Fruit fly (Drosophila melanogaster) whole organism, embryonic: Measurements from ENCODE around the gene CG13896.
A peak's percentile ranks its signal among the peaks of the same experiment; 100 is the strongest.

Source experiments
- Atf-2 ChIP-seq: fragments of 200-800 bp; sonication (Bioruptor generic); optimal IDR thresholded peaks from 2 replicates; lab custom pipeline; 2016; ENCODE audit warnings: missing biosample characterization, missing genetic modification characterization
- CG12769 ChIP-seq: fragments of 200-800 bp; sonication (Bioruptor generic); optimal IDR thresholded peaks from 2 replicates; lab custom pipeline; 2019; ENCODE audit warnings: missing biosample characterization, mild to moderate bottlenecking, missing genetic modification characterization, moderate library complexity
- CG13894 ChIP-seq: fragments of 200-800 bp; sonication (Bioruptor generic); optimal IDR thresholded peaks from 3 replicates; lab custom pipeline; 2018; ENCODE audit warnings: missing biosample characterization, mild to moderate bottlenecking, missing genetic modification characterization, moderate library complexity
- CG1603 ChIP-seq: fragments of 200-800 bp; sonication (Bioruptor generic); optimal IDR thresholded peaks from 2 replicates; lab custom pipeline; 2019; ENCODE audit warnings: missing biosample characterization, mild to moderate bottlenecking, missing genetic modification characterization, moderate library complexity
- CG1647 ChIP-seq: fragments of 200-800 bp; sonication (Bioruptor generic); optimal IDR thresholded peaks from 3 replicates; lab custom pipeline; 2016; ENCODE audit warnings: missing biosample characterization, missing genetic modification characterization
- CG18262 ChIP-seq: fragments of 200-800 bp; optimal IDR thresholded peaks from 3 replicates; lab custom pipeline; 2019; ENCODE audit warnings: missing biosample characterization, mild to moderate bottlenecking, missing genetic modification characterization, moderate library complexity
- CG1832 ChIP-seq: fragments of 200-800 bp; sonication (Bioruptor generic); optimal IDR thresholded peaks from 2 replicates; lab custom pipeline; 2017; ENCODE audit warnings: missing biosample characterization, mild to moderate bottlenecking, missing genetic modification characterization, inconsistent platforms
- CG4360 ChIP-seq: fragments of 200-800 bp; sonication (Bioruptor generic); IDR thresholded peaks from 2 replicates; pipeline ENCODE4 v1.3.6; 2022; ENCODE audit warnings: missing biosample characterization, missing genetic modification characterization
- CG4707 ChIP-seq: fragments of 200-800 bp; sonication (Bioruptor generic); optimal IDR thresholded peaks from 2 replicates; lab custom pipeline; 2018; ENCODE audit warnings: missing biosample characterization, mild to moderate bottlenecking, missing genetic modification characterization, moderate library complexity
- CG5180 ChIP-seq: fragments of 200-800 bp; sonication (Bioruptor generic); optimal IDR thresholded peaks from 3 replicates; lab custom pipeline; 2017; ENCODE audit warnings: missing biosample characterization, missing genetic modification characterization, mild to moderate bottlenecking, moderate library complexity, missing genetic modification reagents
- CG6254 ChIP-seq: fragments of 200-800 bp; sonication (Bioruptor generic); optimal IDR thresholded peaks from 3 replicates; lab custom pipeline; 2017; ENCODE audit warnings: mild to moderate bottlenecking, missing biosample characterization, missing genetic modification reagents, missing genetic modification characterization
- CG6813 ChIP-seq: fragments of 200-800 bp; sonication (Bioruptor generic); optimal IDR thresholded peaks from 2 replicates; lab custom pipeline; 2017; ENCODE audit warnings: missing biosample characterization, missing genetic modification characterization, mild to moderate bottlenecking, moderate library complexity, missing genetic modification reagents
- CG7963 ChIP-seq: fragments of 200-800 bp; sonication (Bioruptor generic); IDR thresholded peaks from 3 replicates; pipeline ENCODE4 v1.3.6; 2022; ENCODE audit warnings: missing biosample characterization, missing genetic modification characterization; ENCODE audit not compliant: partially characterized antibody
- CG8281 ChIP-seq: fragments of 200-800 bp; sonication (Bioruptor generic); optimal IDR thresholded peaks from 2 replicates; lab custom pipeline; 2018; ENCODE audit warnings: missing biosample characterization, mild to moderate bottlenecking, missing genetic modification characterization, moderate library complexity
- CG8765 ChIP-seq: fragments of 200-800 bp; sonication (Bioruptor generic); IDR thresholded peaks from 2 replicates; pipeline ENCODE4 v1.3.6; 2022; ENCODE audit warnings: missing biosample characterization, missing genetic modification characterization
- CG9932 ChIP-seq: fragments of 200-800 bp; sonication (Bioruptor generic); IDR thresholded peaks from 2 replicates; pipeline ENCODE4 v1.3.6; 2022; ENCODE audit warnings: missing biosample characterization, missing genetic modification characterization
- Drgx ChIP-seq: fragments of 200-800 bp; sonication (Bioruptor generic); IDR thresholded peaks from 2 replicates; pipeline ENCODE4 v1.3.6; 2022; ENCODE audit warnings: missing biosample characterization, missing genetic modification characterization
- HLH4C ChIP-seq: fragments of 200-800 bp; sonication (Bioruptor generic); IDR thresholded peaks from 3 replicates; pipeline ENCODE4 v1.3.6; 2022; ENCODE audit warnings: missing biosample characterization, missing genetic modification characterization; ENCODE audit not compliant: partially characterized antibody
- Kr ChIP-seq: fragments of 200-800 bp; sonication (Bioruptor generic); optimal IDR thresholded peaks from 2 replicates; lab custom pipeline; 2017; ENCODE audit warnings: missing biosample characterization, mild to moderate bottlenecking, missing genetic modification characterization
- Lim3 ChIP-seq: fragments of 200-800 bp; sonication (Bioruptor generic); IDR thresholded peaks from 2 replicates; pipeline ENCODE4 v1.3.6; 2022; ENCODE audit warnings: missing biosample characterization, missing genetic modification characterization
- Med ChIP-seq: fragments of 200-800 bp; sonication (Bioruptor generic); peaks from one replicate; lab custom pipeline; 2016; ENCODE audit warnings: missing biosample characterization, missing genetic modification characterization, mild to moderate bottlenecking, inconsistent platforms, moderate library complexity
- NfI ChIP-seq: fragments of 200-800 bp; sonication (Bioruptor generic); optimal IDR thresholded peaks from 3 replicates; lab custom pipeline; 2018; ENCODE audit warnings: missing biosample characterization, mild to moderate bottlenecking, missing genetic modification characterization, moderate library complexity
- Stat92E ChIP-seq, 3 experiments: fragments of >200 bp in 2 of 3; fragments of 200-800 bp in 1 of 3; sonication (Bioruptor generic) in 1 of 3; optimal IDR thresholded peaks; 2 replicates each; lab custom pipeline; 2017 to 2019; ENCODE audit warnings: missing biosample characterization in 3 of 3, missing genetic modification characterization in 3 of 3, mild to moderate bottlenecking in 1 of 3, moderate library complexity in 1 of 3
- Trl ChIP-seq, 3 experiments: fragments of >200 bp in 2 of 3; fragments of 200-800 bp in 1 of 3; sonication (Bioruptor generic) in 1 of 3; optimal IDR thresholded peaks; 2 replicates in 1 of 3; 3 replicates in 2 of 3; lab custom pipeline; 2016 to 2017; ENCODE audit warnings: missing biosample characterization in 1 of 3, missing genetic modification characterization in 1 of 3
- Xrp1 ChIP-seq: fragments of 200-800 bp; sonication (Bioruptor generic); IDR thresholded peaks from 2 replicates; pipeline ENCODE4 v1.3.6; 2022; ENCODE audit warnings: missing biosample characterization, missing genetic modification characterization
- bsh ChIP-seq, 2 experiments: fragments of 200-800 bp; sonication (Bioruptor generic); optimal IDR thresholded peaks; 2 replicates each; lab custom pipeline; 2017 to 2018; ENCODE audit warnings: mild to moderate bottlenecking in 2 of 2, missing biosample characterization in 2 of 2, missing genetic modification characterization in 2 of 2, moderate library complexity in 1 of 2
- ci ChIP-seq: fragments of 200-800 bp; sonication (Bioruptor generic); IDR thresholded peaks from 3 replicates; pipeline ENCODE4 v1.3.6; 2022; ENCODE audit warnings: missing biosample characterization, missing genetic modification characterization
- corto ChIP-seq: fragments of 200-800 bp; sonication (Bioruptor generic); optimal IDR thresholded peaks from 2 replicates; lab custom pipeline; 2016; ENCODE audit warnings: missing biosample characterization, mild to moderate bottlenecking, missing genetic modification characterization, moderate library complexity
- crc ChIP-seq: fragments of 200-800 bp; sonication (Bioruptor generic); optimal IDR thresholded peaks from 2 replicates; lab custom pipeline; 2016; ENCODE audit warnings: missing biosample characterization, missing genetic modification characterization
- da ChIP-seq: fragments of 200-800 bp; sonication (Bioruptor generic); optimal IDR thresholded peaks from 2 replicates; lab custom pipeline; 2016; ENCODE audit warnings: missing biosample characterization, missing genetic modification characterization
- dpn ChIP-seq, 2 experiments: fragments of 200-800 bp; sonication (Bioruptor generic); optimal IDR thresholded peaks; 3 replicates each; lab custom pipeline; 2016; ENCODE audit warnings: missing biosample characterization in 2 of 2, missing genetic modification characterization in 2 of 2
- jigr1 ChIP-seq: fragments of 200-800 bp; sonication (Bioruptor generic); IDR thresholded peaks from 3 replicates; pipeline ENCODE4 v1.3.6; 2022; ENCODE audit warnings: missing biosample characterization, missing genetic modification characterization
- jing ChIP-seq: fragments of 200-800 bp; sonication (Bioruptor generic); optimal IDR thresholded peaks from 2 replicates; lab custom pipeline; 2018; ENCODE audit warnings: missing biosample characterization, mild to moderate bottlenecking, missing genetic modification characterization
- kay ChIP-seq: fragments of 200-800 bp; sonication (Bioruptor generic); optimal IDR thresholded peaks from 2 replicates; lab custom pipeline; 2016; ENCODE audit warnings: missing biosample characterization, missing genetic modification characterization
- lov ChIP-seq, 2 experiments: fragments of 200-800 bp in 1 of 2; fragments of >200 bp in 1 of 2; sonication (Bioruptor generic) in 1 of 2; IDR thresholded peaks in 1 of 2; optimal IDR thresholded peaks in 1 of 2; 2 replicates in 1 of 2; 3 replicates in 1 of 2; pipeline versions ENCODE4 v1.3.6 to Lab custom; 2017 to 2022; ENCODE audit warnings: missing biosample characterization in 1 of 2, missing genetic modification characterization in 1 of 2
- mirr ChIP-seq: fragments of 200-800 bp; sonication (Bioruptor generic); optimal IDR thresholded peaks from 3 replicates; lab custom pipeline; 2018; ENCODE audit warnings: missing biosample characterization, mild to moderate bottlenecking, missing genetic modification characterization
- pnt ChIP-seq: fragments of 200-800 bp; sonication (Bioruptor generic); optimal IDR thresholded peaks from 3 replicates; lab custom pipeline; 2016; ENCODE audit warnings: missing biosample characterization, missing genetic modification characterization
- pros ChIP-seq: fragments of 200-800 bp; sonication (Bioruptor generic); optimal IDR thresholded peaks from 3 replicates; lab custom pipeline; 2019; ENCODE audit warnings: missing biosample characterization, mild to moderate bottlenecking, missing genetic modification characterization, moderate library complexity
- ranshi ChIP-seq: fragments of 200-800 bp; sonication (Bioruptor generic); IDR thresholded peaks from 2 replicates; pipeline ENCODE4 v1.3.6; 2022; ENCODE audit warnings: missing biosample characterization, missing genetic modification characterization
- sens ChIP-seq: fragments of 200-800 bp; sonication (Bioruptor generic); peaks from one replicate; lab custom pipeline; 2016; ENCODE audit warnings: missing biosample characterization, missing genetic modification characterization
- sqz ChIP-seq: fragments of 200-800 bp; sonication (Bioruptor generic); optimal IDR thresholded peaks from 3 replicates; lab custom pipeline; 2018; ENCODE audit warnings: missing biosample characterization, mild to moderate bottlenecking, missing genetic modification characterization
- stc ChIP-seq: fragments of 200-800 bp; sonication (Bioruptor generic); IDR thresholded peaks from 2 replicates; pipeline ENCODE4 v1.3.6; 2022; ENCODE audit warnings: missing biosample characterization, missing genetic modification characterization
- ttk ChIP-seq: fragments of 200-800 bp; sonication (Bioruptor generic); IDR thresholded peaks from 2 replicates; pipeline ENCODE4 v2.1.2; 2022; ENCODE audit warnings: missing biosample characterization, missing genetic modification characterization
- vvl ChIP-seq: fragments of 200-800 bp; sonication (Bioruptor generic); IDR thresholded peaks from 2 replicates; pipeline ENCODE4 v1.3.6; 2022; ENCODE audit warnings: missing biosample characterization, missing genetic modification characterization
- zf30C ChIP-seq: fragments of 200-800 bp; sonication (Bioruptor generic); optimal IDR thresholded peaks from 3 replicates; lab custom pipeline; 2018; ENCODE audit warnings: missing biosample characterization, mild to moderate bottlenecking, missing genetic modification characterization

CG13896 gene

dm6 chr3L:741687-742086 lies 30.0 kb upstream of the CG13896 start:
- TF ChIP-seq CG12769 (tag; lab: Kevin White, UChicago), result no peak
- peak; percentile 7; the same call in 1 of the 2 replicates for TF ChIP-seq Xrp1 (GFP tag; lab: Robert Waterston, UW)
- TF ChIP-seq CG1832 (GFP tag; lab: Kevin White, UChicago), result no peak
- TF ChIP-seq jing (GFP tag; lab: Kevin White, UChicago), result no peak
- TF ChIP-seq Kr (GFP tag; lab: Kevin White, UChicago), result no peak
- no peak for TF ChIP-seq corto (GFP tag; lab: Kevin White, UChicago)
- TF ChIP-seq crc (GFP tag; lab: Kevin White, UChicago), result no peak
- TF ChIP-seq dpn (GFP tag; optimal IDR thresholded peaks at IDR 0.05; lab: Kevin White, UChicago), result no peak
- TF ChIP-seq sqz (GFP tag; lab: Kevin White, UChicago), result no peak
- TF ChIP-seq pros (GFP tag; lab: Kevin White, UChicago), result no peak
- no peak for TF ChIP-seq ci (GFP tag; lab: Robert Waterston, UW)
- peak; percentile 0 for TF ChIP-seq CG1603 (tag; lab: Kevin White, UChicago)
- TF ChIP-seq sens, result no peak
- no peak for TF ChIP-seq CG13894 (tag; lab: Kevin White, UChicago)
- no peak for TF ChIP-seq mirr (GFP tag; lab: Kevin White, UChicago)
- TF ChIP-seq bsh (GFP tag; optimal IDR thresholded peaks at IDR 0.05; lab: Kevin White, UChicago), result peak in 1 of 2 experiments; percentile 23
- no peak for TF ChIP-seq CG18262 (tag; lab: Kevin White, UChicago)
- TF ChIP-seq Drgx (GFP tag; lab: Robert Waterston, UW), result peak; percentile 77
- TF ChIP-seq Lim3, result no peak
- TF ChIP-seq Med (GFP tag; lab: Kevin White, UChicago), result peak; percentile 52
- TF ChIP-seq zf30C (GFP tag; lab: Kevin White, UChicago), result peak; percentile 57
- TF ChIP-seq Stat92E (GFP tag; optimal IDR thresholded peaks at IDR 0.05; lab: Kevin White, UChicago), result no peak
- TF ChIP-seq CG8281 (tag; lab: Kevin White, UChicago), result no peak
- TF ChIP-seq, all 482 proteins: peak for 6

dm6 chr3L:739357-740130 lies 27.9 kb upstream of the CG13896 start:
- TF ChIP-seq ttk (0 out of 2 replicates have a peak, but pooled peaks have one; percentile 8), CG5180 (GFP tag; lab: Kevin White, UChicago) (peak; percentile 26), Med (GFP tag; lab: Kevin White, UChicago) (peak; percentile 62), CG1647 (GFP tag; lab: Kevin White, UChicago) (no peak), kay (GFP tag; lab: Kevin White, UChicago) (no peak), NfI (GFP tag; lab: Kevin White, UChicago) (peak; percentile 15), CG4360 (GFP tag; lab: Robert Waterston, UW) (peak; percentile 55), lov (optimal IDR thresholded peaks at IDR 0.05; lab: Kevin White, UChicago) (no peak), lov (GFP tag; IDR thresholded peaks at IDR 0.05; lab: Robert Waterston, UW) (0 out of 3 replicates have a peak, but pooled peaks have one; percentile 36), CG9932 (GFP tag; lab: Robert Waterston, UW) (0 out of 2 replicates have a peak, but pooled peaks have one; percentile 17), CG7963 (0 out of 3 replicates have a peak, but pooled peaks have one; percentile 39), ranshi (GFP tag; lab: Robert Waterston, UW) (0 out of 2 replicates have a peak, but pooled peaks have one; percentile 15), CG13894 (tag; lab: Kevin White, UChicago) (no peak), sens (peak; percentile 7), pnt (GFP tag; lab: Kevin White, UChicago) (no peak), HLH4C (GFP tag; lab: Robert Waterston, UW) (0 out of 3 replicates have a peak, but pooled peaks have one; percentile 23), da (GFP tag; lab: Kevin White, UChicago) (no peak), vvl (GFP tag; lab: Robert Waterston, UW) (0 out of 2 replicates have a peak, but pooled peaks have one; percentile 17), CG6813 (no peak), jigr1 (GFP tag; lab: Robert Waterston, UW) (no peak), stc (GFP tag; lab: Robert Waterston, UW) (0 out of 2 replicates have a peak, but pooled peaks have one; percentile 11), CG6254 (peak; percentile 22), Trl (optimal IDR thresholded peaks at IDR 0.05; lab: Kevin White, UChicago) (peak in 1 of 2 experiments; percentile 55), Trl (GFP tag; optimal IDR thresholded peaks at IDR 0.05; lab: Kevin White, UChicago) (no peak), CG4707 (peak; percentile 80), Atf-2 (GFP tag; lab: Kevin White, UChicago) (peak; percentile 11), CG8765 (GFP tag; lab: Robert Waterston, UW) (no peak)
